Worm (Caenorhabditis elegans): ENCODE results near the gene srh-246.

ce11 chrV:638328-638727 lies 19.2 kb downstream of the srh-246 start, which contains the start of gene srj-37:
- TF ChIP-seq ref-1 (GFP tag; conservative IDR thresholded peaks at IDR 0.05) (no peak), T22C8.4 (GFP tag; IDR thresholded peaks at IDR 0.05) (no peak), med-1 (GFP tag; optimal IDR thresholded peaks at IDR 0.05; ENCODE audit: insufficient read depth) (no peak), flt-1 (GFP tag; IDR thresholded peaks at IDR 0.05) (no peak), tab-1 (GFP tag; IDR thresholded peaks at IDR 0.05) (no peak), ztf-23 (GFP tag; IDR thresholded peaks at IDR 0.05) (no peak), ztf-29 (GFP tag; IDR thresholded peaks at IDR 0.05) (no peak)
